Worm (Caenorhabditis elegans): ENCODE data around the gene Y62H9A.5.

ce11 chrX:11843363-11843762 is 39.3 kb downstream of the Y62H9A.5 start, which contains the start of gene F54F7.2:
- TF ChIP-seq elt-3 (tag; optimal IDR thresholded peaks at IDR 0.05) (no peak), unc-62 (GFP tag; optimal IDR thresholded peaks at IDR 0.05) (no peak), nhr-237 (tag; optimal IDR thresholded peaks at IDR 0.05) (no peak)

Measured in whole organism, mixed stage, embryonic.